Fruit fly (Drosophila melanogaster): ENCODE data around the gene Prp4k.

Gene Prp4k

dm6 chr3L:199050-199745 lies 12.1 kb downstream of the Prp4k start (continued):
- no peak for TF ChIP-seq CG10274 (GFP tag; optimal IDR thresholded peaks at IDR 0.05)
- TF ChIP-seq sob (GFP tag; IDR thresholded peaks at IDR 0.05): peak; percentile 51
- peak; percentile 74 for TF ChIP-seq MESR4 (GFP tag; optimal IDR thresholded peaks at IDR 0.05)
- no peak for TF ChIP-seq ham (GFP tag; IDR thresholded peaks at IDR 0.05)
- peak; percentile 25 for TF ChIP-seq zfh2 (GFP tag; optimal IDR thresholded peaks at IDR 0.05)
- TF ChIP-seq Hr3 (GFP tag; optimal IDR thresholded peaks at IDR 0.05): no peak
- TF ChIP-seq CG9876 (GFP tag; optimal IDR thresholded peaks at IDR 0.05): peak; percentile 30
- TF ChIP-seq CG15514 (GFP tag; optimal IDR thresholded peaks at IDR 0.05): peak; percentile 25
- peak; percentile 37 for TF ChIP-seq CTCF (GFP tag; optimal IDR thresholded peaks at IDR 0.05)
- no peak for TF ChIP-seq CG6813 (GFP tag; optimal IDR thresholded peaks at IDR 0.05)
- peak; percentile 93 for TF ChIP-seq HmgD (GFP tag; optimal IDR thresholded peaks at IDR 0.05)
- TF ChIP-seq Myb (GFP tag; optimal IDR thresholded peaks at IDR 0.05): no peak
- peak; percentile 100 for TF ChIP-seq CG18011 (GFP tag; optimal IDR thresholded peaks at IDR 0.05)
- TF ChIP-seq gcm (GFP tag; optimal IDR thresholded peaks at IDR 0.05): no peak
- no peak for TF ChIP-seq esg (GFP tag; conservative IDR thresholded peaks at IDR 0.05)
- TF ChIP-seq inv (GFP tag; IDR thresholded peaks at IDR 0.05; ENCODE audit: partially characterized antibody): peak; percentile 41; the same call in 1 of the 2 replicates
- peak; percentile 13 for TF ChIP-seq kni (GFP tag; optimal IDR thresholded peaks at IDR 0.05)
- TF ChIP-seq sisA (GFP tag; IDR thresholded peaks at IDR 0.05): 0 out of 2 replicates have a peak, but pooled peaks have one; percentile 14
- no peak for TF ChIP-seq CG17568 (GFP tag; optimal IDR thresholded peaks at IDR 0.05)
- peak; percentile 33 for TF ChIP-seq E2f2 (GFP tag; IDR thresholded peaks at IDR 0.05)
- TF ChIP-seq CG2199 (GFP tag; IDR thresholded peaks at IDR 0.05): peak; percentile 84; the same call in 1 of the 3 replicates
- no peak for TF ChIP-seq CG43689 (GFP tag; IDR thresholded peaks at IDR 0.05)
- TF ChIP-seq croc (GFP tag; conservative IDR thresholded peaks at IDR 0.05): peak; percentile 20; the same call in 1 of the 3 replicates
- TF ChIP-seq nerfin-1 (tag; optimal IDR thresholded peaks at IDR 0.05): peak; percentile 15
- no peak for TF ChIP-seq jing (GFP tag; optimal IDR thresholded peaks at IDR 0.05)
- TF ChIP-seq Bdp1 (GFP tag; optimal IDR thresholded peaks at IDR 0.05): no peak
- peak; percentile 56 for TF ChIP-seq pzg (GFP tag; optimal IDR thresholded peaks at IDR 0.05)
- 0 out of 2 replicates have a peak, but pooled peaks have one; percentile 18 for TF ChIP-seq CG8765 (GFP tag; IDR thresholded peaks at IDR 0.05)
- TF ChIP-seq nerfin-2 (GFP tag; IDR thresholded peaks at IDR 0.05; ENCODE audit: partially characterized antibody): peak; percentile 27; the same call in 1 of the 2 replicates
- TF ChIP-seq Trl (optimal IDR thresholded peaks at IDR 0.05): no peak
- TF ChIP-seq Trl (GFP tag; optimal IDR thresholded peaks at IDR 0.05): peak; percentile 36
- TF ChIP-seq CG3995 (GFP tag; optimal IDR thresholded peaks at IDR 0.05): no peak
- TF ChIP-seq CG11247 (GFP tag; IDR thresholded peaks at IDR 0.05): no peak
- no peak for TF ChIP-seq CG4360 (GFP tag; IDR thresholded peaks at IDR 0.05)
- TF ChIP-seq CG4328 (GFP tag; optimal IDR thresholded peaks at IDR 0.05): no peak
- TF ChIP-seq Hmx (GFP tag; optimal IDR thresholded peaks at IDR 0.05): no peak
- TF ChIP-seq Nf-YC (tag; optimal IDR thresholded peaks at IDR 0.05): no peak
- no peak for TF ChIP-seq CG9437 (GFP tag; optimal IDR thresholded peaks at IDR 0.05)
- peak; percentile 54 for TF ChIP-seq Dref (GFP tag; IDR thresholded peaks at IDR 0.05)
- TF ChIP-seq HLH54F (GFP tag; optimal IDR thresholded peaks at IDR 0.05): no peak
- TF ChIP-seq NC2α (GFP tag; optimal IDR thresholded peaks at IDR 0.05): no peak
- TF ChIP-seq Rfx (GFP tag; IDR thresholded peaks at IDR 0.05): peak; percentile 52
- peak; percentile 55; the same call in 1 of the 2 replicates for TF ChIP-seq CG32532 (GFP tag; IDR thresholded peaks at IDR 0.05)
- no peak for TF ChIP-seq CG14965 (GFP tag; optimal IDR thresholded peaks at IDR 0.05; ENCODE audit: borderline replicate concordance)
- peak; percentile 47; the same call in 1 of the 3 replicates for TF ChIP-seq Aef1 (GFP tag; IDR thresholded peaks at IDR 0.05)
- no peak for TF ChIP-seq sim (GFP tag; IDR thresholded peaks at IDR 0.05)
- TF ChIP-seq MTF-1 (GFP tag; optimal IDR thresholded peaks at IDR 0.05; ENCODE audit: borderline replicate concordance): peak; percentile 17
- TF ChIP-seq luna (GFP tag; optimal IDR thresholded peaks at IDR 0.05): no peak
- no peak for TF ChIP-seq sd (tag; optimal IDR thresholded peaks at IDR 0.05)
- no peak for TF ChIP-seq sna (GFP tag; IDR thresholded peaks at IDR 0.05; ENCODE audit: partially characterized antibody)

Measured in whole organism, embryonic.